Worm (Caenorhabditis elegans) whole organism, L4/young adult: ENCODE results near the gene col-74.

ENCODE experiments used
- W03F9.2 ChIP-seq: fragments of 150-350 bp; optimal IDR thresholded peaks from 2 replicates; lab custom pipeline; 2014; ENCODE audit warnings: missing biosample characterization, missing genetic modification characterization
- dao-5 ChIP-seq: sonication (generic microtip); optimal IDR thresholded peaks from 2 replicates; lab custom pipeline; 2016; ENCODE audit warnings: missing genotype, missing genetic modification characterization, moderate library complexity, missing compliant biosample characterization
- him-1 ChIP-seq: sonication (generic microtip); optimal IDR thresholded peaks from 2 replicates; lab custom pipeline; 2016; ENCODE audit warnings: missing genotype, missing genetic modification reagents, missing genetic modification characterization, missing compliant biosample characterization

col-74 gene

DNA sequence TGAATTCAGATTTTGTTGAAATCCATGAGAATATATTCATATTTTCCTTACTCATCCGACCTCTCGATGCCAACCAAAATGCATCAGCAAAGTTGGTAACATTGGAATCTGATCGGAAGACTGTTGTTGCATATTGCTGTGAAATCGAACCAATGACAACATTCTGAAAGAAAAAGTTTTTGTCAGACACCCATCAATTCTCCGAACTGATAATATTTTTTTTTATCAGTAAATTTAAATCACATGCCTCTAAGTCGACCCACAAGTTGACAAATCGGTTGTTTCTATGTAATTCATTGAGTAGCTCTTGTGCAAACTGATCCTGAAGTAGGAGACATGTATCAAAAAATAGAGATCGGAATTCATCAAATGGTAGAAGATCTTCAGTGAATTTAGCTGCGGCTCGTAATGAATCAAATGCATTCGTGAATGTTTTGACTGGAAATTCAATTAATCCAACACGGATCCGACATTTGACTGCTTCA is at the start of gene col-74:
col-74 (plus strand) TSS at position 435 of the 485 bp plus-strand sequence.
- no peak for TF ChIP-seq dao-5 (tag; lab: Kevin White, UChicago)
- no peak for TF ChIP-seq him-1
- no peak for TF ChIP-seq W03F9.2

DNA sequence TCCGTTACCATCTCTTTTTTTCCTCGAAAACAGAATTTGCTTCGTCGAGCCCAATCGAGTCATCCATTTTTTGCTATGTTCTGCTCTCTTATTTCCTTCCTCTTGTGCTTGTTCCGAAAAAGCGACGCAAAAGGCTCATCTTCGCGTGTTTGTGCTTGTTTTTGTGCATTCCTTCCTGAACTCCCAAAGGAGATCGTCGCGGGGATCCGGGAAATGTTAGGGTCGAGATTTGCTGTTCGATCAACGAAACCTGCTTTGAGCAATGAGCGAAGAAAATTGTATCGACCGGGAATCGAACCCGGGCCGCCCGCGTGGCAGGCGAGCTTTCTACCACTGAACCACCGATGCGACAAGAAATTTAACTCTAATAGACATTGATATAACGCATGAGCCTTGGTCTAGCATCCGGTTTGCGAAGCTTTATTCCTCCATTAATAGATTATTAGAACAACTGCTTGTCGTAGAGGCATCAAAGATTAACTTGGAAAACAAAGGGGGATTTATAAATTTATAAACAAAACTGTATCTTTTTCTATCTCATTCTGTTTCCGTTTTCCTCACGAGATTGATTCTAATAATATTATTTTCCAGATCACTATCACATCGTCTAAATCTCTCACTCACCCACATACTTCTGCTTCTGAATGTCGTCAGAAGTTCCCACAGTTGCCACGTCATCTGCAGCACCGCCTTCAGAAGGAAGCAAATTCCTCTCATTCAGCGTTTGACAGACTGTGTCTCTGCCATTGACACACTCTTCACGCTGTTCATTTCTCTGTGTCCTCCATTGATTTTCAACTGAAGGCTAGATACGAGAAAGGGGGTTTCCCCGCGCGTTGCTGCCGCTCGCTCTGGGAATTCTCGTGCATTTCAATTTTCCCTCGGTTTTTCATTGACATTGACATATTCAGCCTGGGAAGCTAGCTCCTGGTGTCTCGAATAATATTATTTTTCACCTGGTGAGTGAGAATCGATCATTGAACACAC is 47.9 kb upstream of the col-74 start, which contains the start of gene K05F1.6:
K05F1.6 (plus strand) TSS at position 586 of the 987 bp plus-strand sequence.
- TF ChIP-seq dao-5 (tag; lab: Kevin White, UChicago) (peak; percentile 47), him-1 (peak; percentile 34), W03F9.2 (peak; percentile 67)

DNA sequence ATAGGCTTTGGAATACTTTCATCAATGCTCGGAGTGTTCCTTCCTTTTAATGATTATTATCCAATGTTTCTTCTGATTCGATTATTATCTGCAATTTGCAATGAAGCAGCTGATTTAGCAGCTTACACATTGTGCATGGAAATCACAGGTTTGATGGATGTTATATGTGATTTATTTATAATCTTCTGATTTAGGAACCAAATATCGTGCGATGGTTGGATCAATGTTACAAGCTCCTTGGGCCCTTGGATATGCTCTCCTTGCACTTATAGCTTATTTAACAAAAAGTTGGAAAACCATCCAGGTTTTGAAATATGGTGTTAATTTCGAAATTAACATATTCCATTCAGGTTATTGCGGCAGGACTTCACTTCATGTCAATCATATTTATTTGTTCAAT is 44.7 kb upstream of the col-74 start:
- TF ChIP-seq him-1 (no peak), dao-5 (tag; lab: Kevin White, UChicago) (no peak), W03F9.2 (no peak)

DNA sequence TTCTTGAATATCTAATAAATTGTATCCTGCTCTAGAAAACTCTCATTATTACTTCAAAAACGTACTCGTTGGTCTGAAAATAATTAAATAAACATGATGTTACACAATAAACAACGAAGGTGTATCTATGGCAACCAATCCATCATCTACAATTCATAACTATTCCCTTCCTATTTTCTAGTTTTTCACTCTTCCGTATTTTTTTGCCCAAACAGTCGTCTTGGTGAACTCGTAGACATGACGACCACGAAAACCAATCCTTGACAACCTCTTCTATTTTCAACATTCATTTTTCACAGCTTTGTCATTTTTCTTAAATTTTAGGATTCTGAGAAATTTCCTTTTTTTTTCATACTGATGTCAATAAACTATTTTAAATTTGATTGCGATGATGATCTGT is 41.4 kb upstream of the col-74 start, which contains the start of gene K05F1.13:
K05F1.13 (plus strand) TSS at position 301 of the 400 bp plus-strand sequence.
- TF ChIP-seq W03F9.2 (no peak), dao-5 (tag; lab: Kevin White, UChicago) (no peak), him-1 (no peak)

DNA sequence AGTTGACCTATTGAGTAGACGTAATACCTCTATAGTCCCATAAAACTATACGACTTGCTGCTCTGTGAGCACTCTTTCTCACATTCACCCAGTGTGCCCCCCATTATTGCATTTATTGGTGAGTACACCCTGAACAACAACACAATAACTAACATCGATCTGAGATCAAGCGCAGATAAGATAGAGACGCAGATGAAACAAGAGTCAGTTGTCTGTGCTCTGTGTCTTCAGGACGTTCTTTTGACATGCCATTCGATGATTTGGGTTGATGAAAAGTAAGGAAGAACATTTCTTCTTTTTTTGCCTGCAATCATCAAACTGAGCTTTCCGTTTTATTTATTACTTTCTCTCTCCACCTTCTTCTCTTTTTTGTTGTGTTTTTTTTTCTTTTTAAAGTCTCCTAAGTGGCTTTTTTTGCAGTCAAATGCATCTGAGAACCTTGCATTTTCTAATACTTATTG is 39.8 kb upstream of the col-74 start, which contains the start of gene lect-2:
lect-2 (plus strand) TSS at position 411 of the 461 bp plus-strand sequence.
- TF ChIP-seq dao-5 (tag; lab: Kevin White, UChicago) (no peak), W03F9.2 (no peak), him-1 (no peak)

DNA sequence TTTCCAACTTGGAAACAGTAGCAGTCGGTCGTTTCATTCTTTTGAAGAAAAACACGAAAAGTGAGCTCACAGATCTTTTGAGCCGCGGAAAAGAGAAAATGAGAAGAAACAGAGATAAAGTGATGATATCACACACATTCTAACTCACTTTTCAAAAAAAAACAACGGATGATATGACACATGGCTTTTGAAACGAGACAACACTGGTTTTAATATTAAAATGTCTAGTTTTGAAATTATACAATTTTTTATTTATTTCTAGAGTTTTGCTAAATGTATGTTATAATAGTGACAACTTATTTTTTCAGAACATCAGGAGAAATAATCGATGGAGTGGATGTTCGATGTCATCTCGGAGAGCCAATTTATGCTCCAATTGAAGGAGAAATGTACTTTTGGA is 37.7 kb upstream of the col-74 start, which contains the start of gene K05F1.14:
K05F1.14 (minus strand) TSS at position 101 of the 400 bp plus-strand sequence.
- TF ChIP-seq dao-5 (tag; lab: Kevin White, UChicago): no peak
- TF ChIP-seq W03F9.2: no peak
- TF ChIP-seq him-1: no peak

DNA sequence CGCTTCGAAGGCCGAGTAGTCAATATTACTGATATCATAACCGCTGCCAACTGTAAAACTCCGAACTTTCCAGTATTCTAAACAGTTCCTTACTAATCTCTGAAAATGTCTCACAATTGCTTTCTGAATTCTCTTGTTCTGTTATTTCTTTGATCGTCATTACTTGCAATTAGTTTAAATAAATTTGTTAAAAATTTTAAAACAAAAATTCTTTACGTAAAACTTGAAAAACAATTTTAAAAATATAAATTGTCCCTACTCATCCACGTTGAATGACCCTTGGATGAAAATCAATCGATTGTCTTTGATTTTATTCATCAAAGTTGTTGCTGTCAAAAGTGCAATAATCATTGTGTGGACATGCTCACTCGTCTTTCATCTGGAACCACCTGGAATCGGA is 36.0 kb upstream of the col-74 start, which contains the start of gene acdh-8:
acdh-8 (plus strand) TSS at position 301 of the 400 bp plus-strand sequence.
- TF ChIP-seq him-1: no peak
- TF ChIP-seq W03F9.2: no peak
- TF ChIP-seq dao-5 (tag; lab: Kevin White, UChicago): no peak

DNA sequence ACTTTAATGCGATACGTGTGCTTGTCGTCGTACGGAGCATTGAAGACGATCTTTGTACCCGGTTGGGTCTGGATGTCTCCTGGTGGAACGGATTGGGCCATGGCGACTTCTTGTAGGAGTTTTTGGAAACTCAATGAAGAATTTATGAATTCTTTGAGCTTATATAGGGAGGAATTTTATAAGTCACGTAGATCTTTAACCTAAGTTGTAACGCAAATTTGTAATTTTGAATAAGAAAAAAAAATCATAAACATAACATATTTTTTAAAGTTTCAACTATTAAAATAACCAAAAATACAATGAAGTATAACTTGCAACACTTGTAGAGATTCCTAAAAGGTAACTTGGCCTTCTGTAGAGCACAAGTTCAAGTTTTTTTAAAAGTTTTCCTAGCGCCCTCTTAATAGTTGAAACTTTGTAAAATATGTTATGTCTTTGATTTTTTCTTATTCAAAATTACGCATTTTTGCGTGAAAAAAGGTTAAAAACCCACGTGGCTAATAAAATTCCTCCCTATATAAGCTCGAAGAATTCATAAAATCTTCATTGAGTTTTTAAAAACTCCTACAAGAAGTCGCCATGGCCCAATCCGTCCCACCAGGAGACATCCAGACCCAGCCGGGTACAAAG is 32.7 kb upstream of the col-74 start, which contains the start of the genes msp-63 and msp-142:
msp-63 (minus strand) TSS at position 101 of the 630 bp plus-strand sequence.
msp-142 (plus strand) TSS at position 580 of the 630 bp plus-strand sequence.
- TF ChIP-seq him-1: no peak
- no peak for TF ChIP-seq W03F9.2
- TF ChIP-seq dao-5 (tag; lab: Kevin White, UChicago): no peak

DNA sequence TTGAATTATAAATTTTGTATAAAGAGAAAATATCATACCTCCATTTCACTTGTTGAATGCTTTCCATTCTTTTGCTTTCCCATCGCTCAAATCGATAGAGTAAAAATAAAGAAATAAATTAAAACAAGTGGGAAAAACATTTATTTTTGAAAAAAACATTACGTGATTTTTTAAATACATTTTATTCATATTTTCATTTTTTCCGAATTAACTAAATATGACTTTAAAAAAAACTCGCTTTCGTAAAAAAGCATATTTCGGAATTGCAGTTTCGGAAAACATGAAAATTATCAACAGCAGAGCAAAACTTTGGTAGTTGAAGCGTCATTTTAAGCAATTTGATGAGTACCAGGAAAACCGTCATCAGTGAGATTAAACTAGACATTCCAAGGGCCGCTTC is 30.6 kb upstream of the col-74 start, which contains the start of gene K05F1.8:
K05F1.8 (minus strand) TSS at position 101 of the 400 bp plus-strand sequence.
- no peak for TF ChIP-seq him-1

DNA sequence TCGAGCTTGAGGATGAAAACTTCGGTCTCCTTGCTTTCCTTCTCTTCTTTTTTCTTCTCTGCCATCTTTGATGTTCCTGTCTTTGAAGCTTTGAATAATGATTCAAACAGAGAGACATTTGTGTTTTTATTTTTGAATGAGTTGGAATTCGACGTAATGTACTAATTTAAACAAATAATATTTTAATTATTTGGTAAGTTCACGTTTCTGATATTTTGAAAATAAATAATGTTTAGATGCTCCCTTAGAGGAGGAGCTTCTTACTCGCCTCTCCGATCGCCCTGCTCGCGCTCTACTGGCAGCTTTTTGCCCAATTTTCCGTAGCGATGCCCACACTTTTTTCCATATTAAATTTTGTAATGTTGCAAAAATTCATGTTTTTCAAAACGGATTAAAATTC is 29.1 kb upstream of the col-74 start, which contains the start of the genes K05F1.9 and K05F1.1:
K05F1.9 (minus strand) TSS at position 101 of the 400 bp plus-strand sequence.
K05F1.1 (plus strand) TSS at position 308 of the 400 bp plus-strand sequence.
- TF ChIP-seq dao-5 (tag; lab: Kevin White, UChicago) (no peak), W03F9.2 (no peak), him-1 (no peak)

DNA sequence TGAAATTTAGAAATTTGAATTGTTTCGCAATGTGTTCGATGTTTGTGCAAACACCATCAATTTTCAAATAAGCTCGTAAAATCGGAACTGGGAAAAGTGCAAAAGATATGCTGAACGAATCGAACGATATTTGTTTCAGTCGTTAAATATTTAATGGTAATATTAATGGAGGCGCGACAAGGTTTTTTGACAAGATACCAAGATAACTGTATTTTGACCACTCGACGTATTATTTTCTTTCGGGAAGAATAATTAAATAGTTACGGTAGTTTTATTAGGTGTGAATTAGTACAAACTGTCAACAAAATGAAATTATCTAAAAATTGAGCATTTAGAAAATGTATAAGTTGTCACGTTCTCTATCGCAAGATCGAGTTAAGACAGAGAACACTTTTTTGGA is 25.9 kb upstream of the col-74 start:
- TF ChIP-seq dao-5 (tag; lab: Kevin White, UChicago) (no peak), him-1 (no peak), W03F9.2 (no peak)

DNA sequence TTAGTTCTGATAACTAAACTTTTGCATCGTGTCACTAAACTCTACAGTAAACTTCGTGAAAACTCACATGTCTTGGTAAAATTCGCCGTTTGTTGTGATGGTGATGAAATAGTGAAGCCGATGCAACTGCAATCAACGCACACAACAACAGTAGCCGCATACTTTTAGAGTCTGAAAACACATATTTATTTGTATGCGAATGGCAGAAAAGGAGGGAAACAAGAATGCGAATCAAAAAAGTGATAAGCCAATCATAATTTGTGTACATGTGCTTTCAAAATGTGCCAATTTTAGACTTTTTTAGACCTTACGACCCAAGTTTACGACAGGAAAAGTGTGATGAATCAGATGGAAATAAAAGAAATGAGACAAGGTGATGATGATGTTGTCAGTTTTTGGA is 24.9 kb upstream of the col-74 start, which contains the start of gene K05F1.10:
K05F1.10 (minus strand) TSS at position 171 of the 400 bp plus-strand sequence.
- no peak for TF ChIP-seq dao-5 (tag; lab: Kevin White, UChicago)
- TF ChIP-seq W03F9.2: no peak

DNA sequence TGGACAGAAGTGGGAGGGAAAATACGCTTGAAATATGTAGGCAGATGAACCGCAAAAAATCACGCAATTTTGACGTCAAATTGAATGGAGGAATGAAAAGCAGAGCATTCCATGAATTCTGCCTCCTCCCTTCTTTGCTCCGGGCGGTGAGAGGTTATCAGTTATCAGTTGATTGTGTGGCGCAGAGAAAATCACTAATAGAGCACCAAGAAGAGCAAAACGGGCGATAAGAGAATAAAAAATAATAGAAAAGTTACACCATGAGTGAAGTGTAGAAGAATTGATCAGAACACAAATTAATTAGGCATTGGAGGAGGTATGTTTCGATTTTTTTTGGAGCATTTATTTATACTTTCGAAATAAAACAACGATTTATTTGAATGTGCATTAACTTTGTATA is 23.6 kb upstream of the col-74 start:
- TF ChIP-seq him-1 (no peak), dao-5 (tag; lab: Kevin White, UChicago) (no peak), W03F9.2 (no peak)

DNA sequence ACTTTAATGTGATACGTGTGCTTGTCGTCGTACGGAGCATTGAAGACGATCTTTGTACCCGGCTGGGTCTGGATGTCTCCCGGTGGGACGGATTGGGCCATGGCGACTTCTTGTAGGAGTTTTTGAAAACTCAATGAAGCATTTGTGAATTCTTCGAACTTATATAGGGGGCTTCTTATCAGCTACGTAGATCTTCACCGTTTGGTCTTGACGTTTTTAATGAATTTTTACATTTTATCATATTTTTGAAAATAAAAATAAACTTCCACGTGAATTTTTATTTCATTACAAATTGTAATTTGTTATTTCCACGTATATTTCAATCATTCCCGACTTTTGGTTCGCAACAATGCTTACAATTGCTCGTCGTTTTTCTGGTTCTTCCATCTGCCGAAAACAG is 19.9 kb upstream of the col-74 start, which contains the start of the genes msp-64 and ZK1248.5:
msp-64 (minus strand) TSS at position 101 of the 400 bp plus-strand sequence.
ZK1248.5 (plus strand) TSS at position 285 of the 400 bp plus-strand sequence.
- no peak for TF ChIP-seq dao-5 (tag; lab: Kevin White, UChicago)
